Fruit fly (Drosophila melanogaster) whole organism, embryonic: ENCODE data around the gene Elp6.
A peak's percentile ranks its signal among the peaks of the same experiment; 100 is the strongest.

Experiments
- Atf-2 ChIP-seq: fragments of 200-800 bp; sonication (Bioruptor generic); optimal IDR thresholded peaks from 2 replicates; lab custom pipeline; 2016; ENCODE audit warnings: missing biosample characterization, missing genetic modification characterization
- BEAF-32 ChIP-seq: fragments of 200-800 bp; sonication (Bioruptor generic); optimal IDR thresholded peaks from 3 replicates; lab custom pipeline; 2017; ENCODE audit warnings: missing biosample characterization, missing genetic modification characterization, mild to moderate bottlenecking, moderate library complexity, missing genetic modification reagents
- CG11093 ChIP-seq: fragments of 200-800 bp; sonication (Bioruptor generic); IDR thresholded peaks from 3 replicates; pipeline ENCODE4 v1.3.6; 2022; ENCODE audit warnings: missing biosample characterization, missing genetic modification characterization
- CG11247 ChIP-seq: fragments of 200-800 bp; sonication (Bioruptor generic); IDR thresholded peaks from 2 replicates; pipeline ENCODE4 v1.3.6; 2022; ENCODE audit warnings: missing biosample characterization, missing genetic modification characterization
- CG11504 ChIP-seq: fragments of 200-800 bp; sonication (Bioruptor generic); optimal IDR thresholded peaks from 3 replicates; lab custom pipeline; 2019; ENCODE audit warnings: missing biosample characterization, mild to moderate bottlenecking, missing genetic modification characterization, moderate library complexity
- CG13287 ChIP-seq: fragments of 200-800 bp; sonication (Bioruptor generic); IDR thresholded peaks from 2 replicates; pipeline ENCODE4 v1.3.6; 2022; ENCODE audit warnings: missing biosample characterization, missing genetic modification characterization; ENCODE audit not compliant: partially characterized antibody
- CG13775 ChIP-seq: fragments of 200-800 bp; sonication (Bioruptor generic); optimal IDR thresholded peaks from 3 replicates; lab custom pipeline; 2017; ENCODE audit warnings: missing biosample characterization, mild to moderate bottlenecking, missing genetic modification characterization
- CG14710 ChIP-seq: fragments of 200-800 bp; sonication (Bioruptor generic); optimal IDR thresholded peaks from 3 replicates; lab custom pipeline; 2019; ENCODE audit warnings: missing biosample characterization, mild to moderate bottlenecking, missing genetic modification characterization, moderate library complexity
- CG14965 ChIP-seq: fragments of 200-800 bp; sonication (Bioruptor generic); optimal IDR thresholded peaks from 2 replicates; lab custom pipeline; 2016; ENCODE audit warnings: missing biosample characterization, missing genetic modification characterization, borderline replicate concordance
- CG17612 ChIP-seq: fragments of 200-800 bp; sonication (Bioruptor generic); IDR thresholded peaks from 2 replicates; pipeline ENCODE4 v1.3.6; 2022; ENCODE audit warnings: missing biosample characterization, missing genetic modification characterization
- CG2116 ChIP-seq: fragments of 200-800 bp; sonication (Bioruptor generic); optimal IDR thresholded peaks from 3 replicates; lab custom pipeline; 2018; ENCODE audit warnings: missing biosample characterization, mild to moderate bottlenecking, missing genetic modification characterization
- CG2889 ChIP-seq: fragments of 200-800 bp; sonication (Bioruptor generic); IDR thresholded peaks from 3 replicates; pipeline ENCODE4 v1.3.6; 2022; ENCODE audit warnings: missing biosample characterization, missing genetic modification characterization
- CG34422 ChIP-seq: fragments of 200-800 bp; sonication (Bioruptor generic); IDR thresholded peaks from 3 replicates; pipeline ENCODE4 v1.3.6; 2022; ENCODE audit warnings: missing biosample characterization, missing genetic modification characterization
- CG3847 ChIP-seq: fragments of 200-800 bp; sonication (Bioruptor generic); IDR thresholded peaks from 2 replicates; pipeline ENCODE4 v1.3.6; 2022; ENCODE audit warnings: missing biosample characterization, missing genetic modification characterization
- CG3995 ChIP-seq: fragments of 200-800 bp; sonication (Bioruptor generic); optimal IDR thresholded peaks from 3 replicates; lab custom pipeline; 2016; ENCODE audit warnings: missing biosample characterization, missing genetic modification characterization
- CG4617 ChIP-seq: fragments of 200-800 bp; sonication (Bioruptor generic); optimal IDR thresholded peaks from 3 replicates; lab custom pipeline; 2016; ENCODE audit warnings: missing biosample characterization, missing genetic modification characterization, borderline replicate concordance
- CG9797 ChIP-seq: fragments of 200-800 bp; sonication (Bioruptor generic); optimal IDR thresholded peaks from 3 replicates; lab custom pipeline; 2018; ENCODE audit warnings: missing biosample characterization, mild to moderate bottlenecking, missing genetic modification characterization
- Dbx ChIP-seq: fragments of 200-800 bp; sonication (Bioruptor generic); IDR thresholded peaks from 3 replicates; pipeline ENCODE4 v1.3.6; 2022; ENCODE audit warnings: missing biosample characterization, missing genetic modification characterization
- Dek ChIP-seq: fragments of 200-800 bp; sonication (Bioruptor generic); optimal IDR thresholded peaks from 3 replicates; lab custom pipeline; 2019; ENCODE audit warnings: missing biosample characterization, mild to moderate bottlenecking, missing genetic modification characterization, moderate library complexity
- Dll ChIP-seq: fragments of 200-800 bp; sonication (Bioruptor generic); IDR thresholded peaks from 4 replicates; pipeline ENCODE4 v1.3.6; 2022; ENCODE audit warnings: missing biosample characterization, missing genetic modification characterization; ENCODE audit not compliant: partially characterized antibody
- Ets97D ChIP-seq: fragments of 200-800 bp; sonication (Bioruptor generic); optimal IDR thresholded peaks from 3 replicates; lab custom pipeline; 2016; ENCODE audit warnings: missing biosample characterization, missing genetic modification characterization
- GATAe ChIP-seq: fragments of 200-800 bp; sonication (Bioruptor generic); conservative IDR thresholded peaks from 2 replicates; pipeline ENCODE4 v1.3.6; 2022; ENCODE audit warnings: missing biosample characterization, missing genetic modification characterization
- HmgZ ChIP-seq: fragments of 200-800 bp; sonication (Bioruptor generic); optimal IDR thresholded peaks from 2 replicates; lab custom pipeline; 2018; ENCODE audit warnings: missing biosample characterization, mild to moderate bottlenecking, missing genetic modification characterization
- Hr78 ChIP-seq, 2 experiments: fragments of 200-800 bp in 1 of 2; fragments of >200 bp in 1 of 2; sonication (Bioruptor generic) in 1 of 2; optimal IDR thresholded peaks; 2 replicates each; lab custom pipeline; 2017 to 2019; ENCODE audit warnings: missing biosample characterization in 2 of 2, missing genetic modification characterization in 2 of 2, mild to moderate bottlenecking in 1 of 2, moderate library complexity in 1 of 2
- MBD-R2 ChIP-seq: fragments of 200-800 bp; sonication (Bioruptor generic); IDR thresholded peaks from 2 replicates; pipeline ENCODE4 v1.3.6; 2022; ENCODE audit warnings: missing biosample characterization, missing genetic modification characterization
- MESR4 ChIP-seq: fragments of 200-800 bp; sonication (Bioruptor generic); optimal IDR thresholded peaks from 2 replicates; lab custom pipeline; 2018; ENCODE audit warnings: missing biosample characterization, mild to moderate bottlenecking, missing genetic modification characterization, moderate library complexity
- Max ChIP-seq: fragments of 200-800 bp; sonication (Bioruptor generic); optimal IDR thresholded peaks from 2 replicates; lab custom pipeline; 2016; ENCODE audit warnings: missing biosample characterization, mild to moderate bottlenecking, missing genetic modification characterization
- Med ChIP-seq: fragments of 200-800 bp; sonication (Bioruptor generic); peaks from one replicate; lab custom pipeline; 2016; ENCODE audit warnings: missing biosample characterization, missing genetic modification characterization, mild to moderate bottlenecking, inconsistent platforms, moderate library complexity
- crp ChIP-seq, 2 experiments: fragments of 200-800 bp; sonication (Bioruptor generic); optimal IDR thresholded peaks; 2 replicates in 1 of 2; 3 replicates in 1 of 2; lab custom pipeline; 2017; ENCODE audit warnings: missing biosample characterization in 2 of 2, missing genetic modification characterization in 2 of 2, mild to moderate bottlenecking in 1 of 2, moderate library complexity in 1 of 2
- dm ChIP-seq: fragments of 200-800 bp; sonication (Bioruptor generic); optimal IDR thresholded peaks from 3 replicates; lab custom pipeline; 2016; ENCODE audit warnings: missing biosample characterization, missing genetic modification characterization
- gce ChIP-seq: fragments of 200-800 bp; sonication (Bioruptor generic); IDR thresholded peaks from 3 replicates; pipeline ENCODE4 v1.3.6; 2022; ENCODE audit warnings: missing biosample characterization, missing genetic modification characterization
- gt ChIP-seq: fragments of 200-800 bp; sonication (Bioruptor generic); IDR thresholded peaks from 2 replicates; pipeline ENCODE4 v1.3.6; 2022; ENCODE audit warnings: missing biosample characterization, missing genetic modification characterization
- jigr1 ChIP-seq: fragments of 200-800 bp; sonication (Bioruptor generic); IDR thresholded peaks from 3 replicates; pipeline ENCODE4 v1.3.6; 2022; ENCODE audit warnings: missing biosample characterization, missing genetic modification characterization
- lov ChIP-seq, 2 experiments: fragments of 200-800 bp in 1 of 2; fragments of >200 bp in 1 of 2; sonication (Bioruptor generic) in 1 of 2; IDR thresholded peaks in 1 of 2; optimal IDR thresholded peaks in 1 of 2; 2 replicates in 1 of 2; 3 replicates in 1 of 2; pipeline versions ENCODE4 v1.3.6 to Lab custom; 2017 to 2022; ENCODE audit warnings: missing biosample characterization in 1 of 2, missing genetic modification characterization in 1 of 2
- mld ChIP-seq: fragments of 200-800 bp; sonication (Bioruptor generic); IDR thresholded peaks from 3 replicates; pipeline ENCODE4 v1.3.6; 2022; ENCODE audit warnings: missing biosample characterization, missing genetic modification characterization; ENCODE audit not compliant: partially characterized antibody
- onecut ChIP-seq: fragments of 200-800 bp; sonication (Bioruptor generic); IDR thresholded peaks from 2 replicates; pipeline ENCODE4 v1.3.6; 2022; ENCODE audit warnings: missing biosample characterization, missing genetic modification characterization
- pzg ChIP-seq: fragments of 200-800 bp; sonication (Bioruptor generic); optimal IDR thresholded peaks from 3 replicates; lab custom pipeline; 2018; ENCODE audit warnings: missing biosample characterization, mild to moderate bottlenecking, missing genetic modification characterization, moderate library complexity
- scrt ChIP-seq: fragments of 200-800 bp; sonication (Bioruptor generic); optimal IDR thresholded peaks from 2 replicates; lab custom pipeline; 2018; ENCODE audit warnings: missing biosample characterization, mild to moderate bottlenecking, missing genetic modification characterization, moderate library complexity
- sens ChIP-seq: fragments of 200-800 bp; sonication (Bioruptor generic); peaks from one replicate; lab custom pipeline; 2016; ENCODE audit warnings: missing biosample characterization, missing genetic modification characterization
- seq ChIP-seq: fragments of 200-800 bp; sonication (Bioruptor generic); IDR thresholded peaks from 2 replicates; pipeline ENCODE4 v1.3.6; 2022; ENCODE audit warnings: missing biosample characterization, missing genetic modification characterization
- sna ChIP-seq: fragments of 200-800 bp; sonication (Bioruptor generic); IDR thresholded peaks from 2 replicates; pipeline ENCODE4 v1.3.6; 2022; ENCODE audit warnings: missing biosample characterization, missing genetic modification characterization; ENCODE audit not compliant: partially characterized antibody
- tna ChIP-seq: fragments of 200-800 bp; sonication (Bioruptor generic); IDR thresholded peaks from 2 replicates; pipeline ENCODE4 v1.3.6; 2022; ENCODE audit warnings: missing biosample characterization, missing genetic modification characterization; ENCODE audit not compliant: partially characterized antibody
- trem ChIP-seq: fragments of 200-800 bp; optimal IDR thresholded peaks from 3 replicates; lab custom pipeline; 2019; ENCODE audit warnings: missing biosample characterization, mild to moderate bottlenecking, missing genetic modification characterization, moderate library complexity
- twi ChIP-seq: fragments of 200-800 bp; optimal IDR thresholded peaks from 2 replicates; lab custom pipeline; 2019; ENCODE audit warnings: missing biosample characterization, mild to moderate bottlenecking, missing genetic modification characterization, moderate library complexity
- unc-4 ChIP-seq: fragments of 200-800 bp; sonication (Bioruptor generic); IDR thresholded peaks from 2 replicates; pipeline ENCODE4 v1.3.6; 2022; ENCODE audit warnings: missing biosample characterization, missing genetic modification characterization; ENCODE audit not compliant: partially characterized antibody
- zen2 ChIP-seq: fragments of 200-800 bp; sonication (Bioruptor generic); IDR thresholded peaks from 3 replicates; pipeline ENCODE4 v1.3.6; 2022; ENCODE audit warnings: missing biosample characterization, missing genetic modification characterization; ENCODE audit not compliant: partially characterized antibody

Elp6 gene

dm6 chr3R:13388160-13388870 lies 21.6 kb upstream of the Elp6 start, which contains the start of gene CG9799:
Gene CG9799, minus strand, starts transcription at chr3R:13388709.
- TF ChIP-seq CG14710 (tag; lab: Kevin White, UChicago): peak; percentile 38
- TF ChIP-seq sna: 0 out of 2 replicates have a peak, but pooled peaks have one; percentile 14
- peak; percentile 7; the same call in 1 of the 3 replicates for TF ChIP-seq gce (GFP tag; lab: Robert Waterston, UW)
- peak; percentile 79 for TF ChIP-seq twi (tag; lab: Kevin White, UChicago)
- 0 out of 3 replicates have a peak, but pooled peaks have one; percentile 44 for TF ChIP-seq CG11093 (GFP tag; lab: Robert Waterston, UW)
- TF ChIP-seq jigr1 (GFP tag; lab: Robert Waterston, UW): no peak
- TF ChIP-seq CG17612 (GFP tag; lab: Robert Waterston, UW): 0 out of 2 replicates have a peak, but pooled peaks have one; percentile 10
- TF ChIP-seq CG13775 (GFP tag; lab: Kevin White, UChicago): no peak
- peak; percentile 71 for TF ChIP-seq MESR4 (GFP tag; lab: Kevin White, UChicago)
- peak; percentile 84; the same call in 2 of the 3 replicates for TF ChIP-seq CG34422 (GFP tag; lab: Robert Waterston, UW)
- peak; percentile 41 for TF ChIP-seq Ets97D
- peak; percentile 92 for TF ChIP-seq dm (GFP tag; lab: Kevin White, UChicago)
- 0 out of 3 replicates have a peak, but pooled peaks have one; percentile 14 for TF ChIP-seq CG2889 (GFP tag; lab: Robert Waterston, UW)
- 0 out of 3 replicates have a peak, but pooled peaks have one; percentile 17 for TF ChIP-seq Dbx (GFP tag; lab: Robert Waterston, UW)
- peak; percentile 51 for TF ChIP-seq CG2116 (GFP tag; lab: Kevin White, UChicago)
- TF ChIP-seq tna (GFP tag; lab: Robert Waterston, UW): 0 out of 2 replicates have a peak, but pooled peaks have one; percentile 8
- TF ChIP-seq zen2: peak; percentile 9; the same call in 1 of the 3 replicates
- peak; percentile 93 for TF ChIP-seq Max (GFP tag; lab: Kevin White, UChicago)
- TF ChIP-seq seq (GFP tag; lab: Robert Waterston, UW): no peak
- peak; percentile 59 for TF ChIP-seq Med (GFP tag; lab: Kevin White, UChicago)
- no peak for TF ChIP-seq Dek (tag; lab: Kevin White, UChicago)
- TF ChIP-seq CG3995 (GFP tag; lab: Kevin White, UChicago): peak; percentile 57
- TF ChIP-seq CG13287 (GFP tag; lab: Robert Waterston, UW): peak; percentile 46; the same call in 1 of the 2 replicates
- peak; percentile 42; the same call in 1 of the 2 replicates for TF ChIP-seq MBD-R2
- 0 out of 3 replicates have a peak, but pooled peaks have one; percentile 14 for TF ChIP-seq mld (GFP tag; lab: Robert Waterston, UW)
- TF ChIP-seq CG9797 (GFP tag; lab: Kevin White, UChicago): peak; percentile 90
- peak; percentile 43; the same call in 1 of the 4 replicates for TF ChIP-seq Dll (GFP tag; lab: Robert Waterston, UW)
- peak; percentile 95 for TF ChIP-seq CG11504 (tag; lab: Kevin White, UChicago)
- no peak for TF ChIP-seq CG11247 (GFP tag; lab: Robert Waterston, UW)
- no peak for TF ChIP-seq Hr78 (GFP tag; optimal IDR thresholded peaks at IDR 0.05; lab: Kevin White, UChicago)
- TF ChIP-seq GATAe (GFP tag; lab: Robert Waterston, UW): no peak
- peak; percentile 72 for TF ChIP-seq pzg
- TF ChIP-seq lov (optimal IDR thresholded peaks at IDR 0.05; lab: Kevin White, UChicago): no peak
- TF ChIP-seq lov (GFP tag; IDR thresholded peaks at IDR 0.05; lab: Robert Waterston, UW): peak; percentile 90
- peak; percentile 9 for TF ChIP-seq scrt (GFP tag; lab: Kevin White, UChicago)
- peak; percentile 7; the same call in 1 of the 2 replicates for TF ChIP-seq CG3847 (GFP tag; lab: Robert Waterston, UW)
- TF ChIP-seq Atf-2 (GFP tag; lab: Kevin White, UChicago): no peak
- TF ChIP-seq HmgZ (tag; lab: Kevin White, UChicago): peak; percentile 4
- no peak for TF ChIP-seq CG14965
- peak; percentile 70 for TF ChIP-seq onecut (GFP tag; lab: Robert Waterston, UW)
- TF ChIP-seq CG4617 (GFP tag; lab: Kevin White, UChicago): peak; percentile 44
- TF ChIP-seq sens: peak; percentile 36
- TF ChIP-seq trem (tag; lab: Kevin White, UChicago): peak; percentile 32
- TF ChIP-seq crp (GFP tag; optimal IDR thresholded peaks at IDR 0.05; lab: Kevin White, UChicago): peak in 1 of 2 experiments; percentile 54
- TF ChIP-seq gt (GFP tag; lab: Robert Waterston, UW): peak; percentile 42; the same call in 1 of the 2 replicates
- TF ChIP-seq unc-4 (GFP tag; lab: Robert Waterston, UW): peak; percentile 44; the same call in 1 of the 2 replicates
- TF ChIP-seq BEAF-32 (GFP tag; lab: Kevin White, UChicago): peak; percentile 24
